Fruit fly (Drosophila melanogaster) whole organism, embryonic: ENCODE results near the gene CG9114.

ENCODE experiments used
- Ada2b ChIP-seq: fragments of 200-800 bp; sonication (Bioruptor generic); IDR thresholded peaks from 2 replicates; pipeline ENCODE4 v1.3.6; 2022; ENCODE audit warnings: missing biosample characterization, missing genetic modification characterization
- Adf1 ChIP-seq: fragments of 200-800 bp; sonication (Bioruptor generic); IDR thresholded peaks from 2 replicates; pipeline ENCODE4 v1.3.6; 2022; ENCODE audit warnings: missing biosample characterization, missing genetic modification characterization
- Atf3 ChIP-seq: fragments of 200-800 bp; sonication (Bioruptor generic); optimal IDR thresholded peaks from 3 replicates; lab custom pipeline; 2016; ENCODE audit warnings: missing biosample characterization, missing genetic modification characterization
- CG12155 ChIP-seq: fragments of 200-800 bp; sonication (Bioruptor generic); optimal IDR thresholded peaks from 3 replicates; lab custom pipeline; 2016; ENCODE audit warnings: missing biosample characterization, missing genetic modification characterization
- CG12299 ChIP-seq: fragments of 200-800 bp; sonication (Bioruptor generic); optimal IDR thresholded peaks from 2 replicates; lab custom pipeline; 2018; ENCODE audit warnings: missing biosample characterization, mild to moderate bottlenecking, missing genetic modification characterization
- CG14050 ChIP-seq: fragments of 200-800 bp; sonication (Bioruptor generic); IDR thresholded peaks from 3 replicates; pipeline ENCODE4 v1.3.6; 2022; ENCODE audit warnings: missing biosample characterization, missing genetic modification characterization
- CG17361 ChIP-seq: fragments of 200-800 bp; sonication (Bioruptor generic); IDR thresholded peaks from 3 replicates; pipeline ENCODE4 v1.3.6; 2022; ENCODE audit warnings: missing biosample characterization, missing genetic modification characterization
- CG17802 ChIP-seq: fragments of 200-800 bp; sonication (Bioruptor generic); optimal IDR thresholded peaks from 2 replicates; lab custom pipeline; 2018; ENCODE audit warnings: missing biosample characterization, mild to moderate bottlenecking, missing genetic modification characterization, moderate library complexity
- CG17829 ChIP-seq: fragments of 200-800 bp; optimal IDR thresholded peaks from 2 replicates; lab custom pipeline; 2019; ENCODE audit warnings: missing biosample characterization, mild to moderate bottlenecking, missing genetic modification characterization, moderate library complexity
- CG4360 ChIP-seq: fragments of 200-800 bp; sonication (Bioruptor generic); IDR thresholded peaks from 2 replicates; pipeline ENCODE4 v1.3.6; 2022; ENCODE audit warnings: missing biosample characterization, missing genetic modification characterization
- CG7928 ChIP-seq: fragments of 200-800 bp; sonication (Bioruptor generic); optimal IDR thresholded peaks from 2 replicates; lab custom pipeline; 2017; ENCODE audit warnings: missing biosample characterization, mild to moderate bottlenecking, missing genetic modification characterization
- CG7987 ChIP-seq: fragments of 200-800 bp; sonication (Bioruptor generic); optimal IDR thresholded peaks from 2 replicates; lab custom pipeline; 2018; ENCODE audit warnings: missing biosample characterization, mild to moderate bottlenecking, missing genetic modification characterization, moderate library complexity
- CG9215 ChIP-seq: fragments of 200-800 bp; sonication (Bioruptor generic); IDR thresholded peaks from 2 replicates; pipeline ENCODE4 v1.3.6; 2022; ENCODE audit warnings: missing biosample characterization, missing genetic modification characterization
- CG9932 ChIP-seq: fragments of 200-800 bp; sonication (Bioruptor generic); IDR thresholded peaks from 2 replicates; pipeline ENCODE4 v1.3.6; 2022; ENCODE audit warnings: missing biosample characterization, missing genetic modification characterization
- CTCF ChIP-seq: fragments of 200-800 bp; sonication (Bioruptor generic); optimal IDR thresholded peaks from 2 replicates; lab custom pipeline; 2017; ENCODE audit warnings: missing biosample characterization, mild to moderate bottlenecking, missing genetic modification characterization, moderate library complexity
- Deaf1 ChIP-seq: fragments of 200-800 bp; optimal IDR thresholded peaks from 3 replicates; lab custom pipeline; 2019; ENCODE audit warnings: missing biosample characterization, mild to moderate bottlenecking, missing genetic modification characterization, moderate library complexity
- Dip2 ChIP-seq: fragments of 200-800 bp; sonication (Bioruptor generic); IDR thresholded peaks from 2 replicates; pipeline ENCODE4 v1.3.6; 2022; ENCODE audit warnings: missing biosample characterization, missing genetic modification characterization
- E2f2 ChIP-seq: fragments of 200-800 bp; sonication (Bioruptor generic); IDR thresholded peaks from 2 replicates; pipeline ENCODE4 v1.3.6; 2022; ENCODE audit warnings: missing biosample characterization, missing genetic modification characterization
- Ets65A ChIP-seq: fragments of 200-800 bp; sonication (Bioruptor generic); peaks from one replicate; lab custom pipeline; 2016; ENCODE audit warnings: missing biosample characterization, missing genetic modification characterization
- HmgD ChIP-seq: fragments of 200-800 bp; sonication (Bioruptor generic); optimal IDR thresholded peaks from 3 replicates; lab custom pipeline; 2016; ENCODE audit warnings: missing biosample characterization, missing genetic modification characterization
- Hmr ChIP-seq: fragments of 200-800 bp; sonication (Bioruptor generic); optimal IDR thresholded peaks from 3 replicates; lab custom pipeline; 2017; ENCODE audit warnings: mild to moderate bottlenecking, missing biosample characterization, missing genetic modification reagents, missing genetic modification characterization
- Hsf ChIP-seq: fragments of 200-800 bp; sonication (Bioruptor generic); optimal IDR thresholded peaks from 3 replicates; lab custom pipeline; 2016; ENCODE audit warnings: missing biosample characterization, missing genetic modification characterization
- MBD-R2 ChIP-seq: fragments of 200-800 bp; sonication (Bioruptor generic); IDR thresholded peaks from 2 replicates; pipeline ENCODE4 v1.3.6; 2022; ENCODE audit warnings: missing biosample characterization, missing genetic modification characterization
- NC2α ChIP-seq: fragments of 200-800 bp; sonication (Bioruptor generic); optimal IDR thresholded peaks from 2 replicates; lab custom pipeline; 2016; ENCODE audit warnings: missing biosample characterization, missing genetic modification characterization
- Nf-YB ChIP-seq: fragments of 200-800 bp; sonication (Bioruptor generic); optimal IDR thresholded peaks from 3 replicates; lab custom pipeline; 2019; ENCODE audit warnings: missing biosample characterization, mild to moderate bottlenecking, missing genetic modification characterization, moderate library complexity
- Nf-YC ChIP-seq: fragments of 200-800 bp; optimal IDR thresholded peaks from 3 replicates; lab custom pipeline; 2019; ENCODE audit warnings: missing biosample characterization, mild to moderate bottlenecking, missing genetic modification characterization, moderate library complexity
- Vsx1 ChIP-seq: fragments of 200-800 bp; sonication (Bioruptor generic); optimal IDR thresholded peaks from 2 replicates; lab custom pipeline; 2017; ENCODE audit warnings: missing biosample characterization, mild to moderate bottlenecking, missing genetic modification characterization, missing genetic modification reagents
- corto ChIP-seq: fragments of 200-800 bp; sonication (Bioruptor generic); optimal IDR thresholded peaks from 2 replicates; lab custom pipeline; 2016; ENCODE audit warnings: missing biosample characterization, mild to moderate bottlenecking, missing genetic modification characterization, moderate library complexity
- dpn ChIP-seq, 2 experiments: fragments of 200-800 bp; sonication (Bioruptor generic); optimal IDR thresholded peaks; 3 replicates each; lab custom pipeline; 2016; ENCODE audit warnings: missing biosample characterization in 2 of 2, missing genetic modification characterization in 2 of 2
- ewg ChIP-seq: fragments of 200-800 bp; sonication (Bioruptor generic); optimal IDR thresholded peaks from 3 replicates; lab custom pipeline; 2017; ENCODE audit warnings: mild to moderate bottlenecking, missing biosample characterization, missing genetic modification reagents, missing genetic modification characterization
- fru ChIP-seq: fragments of >200 bp; optimal IDR thresholded peaks from 2 replicates; lab custom pipeline; 2017
- gce ChIP-seq: fragments of 200-800 bp; sonication (Bioruptor generic); IDR thresholded peaks from 3 replicates; pipeline ENCODE4 v1.3.6; 2022; ENCODE audit warnings: missing biosample characterization, missing genetic modification characterization
- h ChIP-seq: fragments of >200 bp; optimal IDR thresholded peaks from 2 replicates; lab custom pipeline; 2017
- nerfin-1 ChIP-seq: fragments of 200-800 bp; sonication (Bioruptor generic); optimal IDR thresholded peaks from 3 replicates; lab custom pipeline; 2019; ENCODE audit warnings: missing biosample characterization, mild to moderate bottlenecking, missing genetic modification characterization, moderate library complexity
- odd ChIP-seq: fragments of 200-800 bp; sonication (Bioruptor generic); optimal IDR thresholded peaks from 2 replicates; lab custom pipeline; 2017; ENCODE audit warnings: missing biosample characterization, mild to moderate bottlenecking, missing genetic modification characterization
- pfk ChIP-seq: fragments of 200-800 bp; sonication (Bioruptor generic); optimal IDR thresholded peaks from 2 replicates; lab custom pipeline; 2018; ENCODE audit warnings: missing biosample characterization, mild to moderate bottlenecking, missing genetic modification characterization, moderate library complexity
- psq ChIP-seq: fragments of 200-800 bp; sonication (Bioruptor generic); optimal IDR thresholded peaks from 2 replicates; lab custom pipeline; 2017; ENCODE audit warnings: missing biosample characterization, missing genetic modification characterization
- pzg ChIP-seq: fragments of 200-800 bp; sonication (Bioruptor generic); optimal IDR thresholded peaks from 3 replicates; lab custom pipeline; 2018; ENCODE audit warnings: missing biosample characterization, mild to moderate bottlenecking, missing genetic modification characterization, moderate library complexity
- schlank ChIP-seq: fragments of 200-800 bp; sonication (Bioruptor generic); optimal IDR thresholded peaks from 2 replicates; lab custom pipeline; 2018; ENCODE audit warnings: missing biosample characterization, mild to moderate bottlenecking, missing genetic modification characterization
- sens ChIP-seq: fragments of 200-800 bp; sonication (Bioruptor generic); peaks from one replicate; lab custom pipeline; 2016; ENCODE audit warnings: missing biosample characterization, missing genetic modification characterization
- stc ChIP-seq: fragments of 200-800 bp; sonication (Bioruptor generic); IDR thresholded peaks from 2 replicates; pipeline ENCODE4 v1.3.6; 2022; ENCODE audit warnings: missing biosample characterization, missing genetic modification characterization
- twi ChIP-seq: fragments of 200-800 bp; optimal IDR thresholded peaks from 2 replicates; lab custom pipeline; 2019; ENCODE audit warnings: missing biosample characterization, mild to moderate bottlenecking, missing genetic modification characterization, moderate library complexity
- zen2 ChIP-seq: fragments of 200-800 bp; sonication (Bioruptor generic); IDR thresholded peaks from 3 replicates; pipeline ENCODE4 v1.3.6; 2022; ENCODE audit warnings: missing biosample characterization, missing genetic modification characterization; ENCODE audit not compliant: partially characterized antibody
- zf30C ChIP-seq: fragments of 200-800 bp; sonication (Bioruptor generic); optimal IDR thresholded peaks from 3 replicates; lab custom pipeline; 2018; ENCODE audit warnings: missing biosample characterization, mild to moderate bottlenecking, missing genetic modification characterization
- zfh2 ChIP-seq: fragments of 200-800 bp; sonication (Bioruptor generic); optimal IDR thresholded peaks from 2 replicates; lab custom pipeline; 2016; ENCODE audit warnings: missing biosample characterization, missing genetic modification characterization

CG9114 gene

DNA sequence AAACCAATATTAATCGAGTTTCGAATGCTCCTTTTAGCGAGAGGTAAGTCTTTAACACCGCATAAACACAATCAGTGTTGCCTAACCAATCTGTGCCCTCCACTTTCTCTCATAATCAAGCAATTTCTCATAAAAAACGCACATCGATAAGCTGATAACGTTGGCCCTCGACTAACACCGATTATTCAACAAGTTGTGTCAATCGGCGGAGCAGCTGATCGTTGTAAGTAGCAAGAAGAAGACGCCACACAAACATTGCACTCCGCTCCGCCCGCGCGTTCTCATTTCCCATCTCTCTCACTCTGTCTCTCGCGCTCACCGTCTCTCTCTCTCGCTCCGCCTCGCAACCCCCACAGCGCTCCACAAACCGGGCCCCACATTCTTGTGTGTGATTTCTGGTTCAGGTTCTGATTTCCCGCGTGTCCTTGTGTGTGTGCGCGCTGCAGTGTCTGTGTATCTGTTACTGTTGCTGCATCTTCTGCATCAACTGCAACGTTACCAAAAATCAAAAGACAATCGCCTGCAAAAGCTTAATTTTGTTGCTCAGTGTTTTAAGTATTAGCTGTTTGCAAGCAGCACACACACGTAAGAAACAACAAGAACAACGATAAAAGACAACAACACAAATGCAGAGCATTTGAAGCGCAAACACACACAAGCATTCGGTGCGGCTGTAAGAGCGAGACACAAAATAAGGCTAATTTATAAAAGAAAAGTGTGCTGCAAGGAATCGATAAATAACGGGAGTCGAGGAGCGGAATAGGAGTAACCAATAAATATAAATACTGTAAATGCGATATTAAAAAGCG, at the start of gene CG9114, which contains the start of gene HDAC6 (continued):
- no peak for TF ChIP-seq Hmr (GFP tag; lab: Kevin White, UChicago)
- TF ChIP-seq corto (GFP tag; lab: Kevin White, UChicago): no peak
- TF ChIP-seq CG12155 (GFP tag; lab: Kevin White, UChicago): no peak
- peak; percentile 57 for TF ChIP-seq CG4360 (GFP tag; lab: Robert Waterston, UW)
- no peak for TF ChIP-seq schlank (tag; lab: Kevin White, UChicago)
- TF ChIP-seq CG17361 (GFP tag; lab: Robert Waterston, UW): 0 out of 3 replicates have a peak, but pooled peaks have one; percentile 13
- TF ChIP-seq CG14050 (GFP tag; lab: Robert Waterston, UW): no peak
- peak; percentile 22 for TF ChIP-seq Nf-YC
- no peak for TF ChIP-seq twi (tag; lab: Kevin White, UChicago)
- TF ChIP-seq CG17829 (tag; lab: Kevin White, UChicago): no peak
- peak; percentile 86 for TF ChIP-seq sens (GFP tag; lab: Kevin White, UChicago)
- 0 out of 3 replicates have a peak, but pooled peaks have one; percentile 60 for TF ChIP-seq gce (GFP tag; lab: Robert Waterston, UW)
- TF ChIP-seq pzg (GFP tag; lab: Kevin White, UChicago): peak; percentile 54
- TF ChIP-seq zfh2: no peak
- TF ChIP-seq ewg: no peak
- TF ChIP-seq HmgD (GFP tag; lab: Kevin White, UChicago): peak; percentile 55
- no peak for TF ChIP-seq pfk
- no peak for TF ChIP-seq NC2α (GFP tag; lab: Kevin White, UChicago)
- TF ChIP-seq CG12299 (tag; lab: Kevin White, UChicago): no peak
- TF ChIP-seq E2f2 (GFP tag; lab: Robert Waterston, UW): peak; percentile 79

DNA sequence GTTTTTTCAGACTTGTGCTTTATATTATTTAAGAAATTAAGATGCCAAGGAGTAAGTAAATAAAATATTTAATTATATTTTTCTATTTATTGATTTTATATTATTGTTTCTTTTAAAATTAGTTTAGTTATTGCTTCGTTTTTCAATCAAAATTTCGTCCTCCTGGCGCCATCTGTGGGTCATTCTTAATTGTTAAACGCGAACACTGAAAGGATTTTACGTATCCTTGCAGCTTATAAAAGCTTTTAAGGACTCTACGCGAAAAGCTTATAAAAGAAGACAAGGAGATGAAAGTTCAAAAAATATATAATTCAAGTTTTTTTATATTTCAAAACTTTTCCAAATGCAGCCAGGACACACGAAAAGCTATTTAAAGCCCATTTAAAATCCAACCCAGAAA, 47.3 kb upstream of the CG9114 start:
- TF ChIP-seq Ada2b (GFP tag; lab: Robert Waterston, UW) (no peak), CG17361 (GFP tag; lab: Robert Waterston, UW) (no peak), Dip2 (GFP tag; lab: Robert Waterston, UW) (peak; percentile 77), CTCF (peak; percentile 90), odd (GFP tag; lab: Kevin White, UChicago) (no peak), Hsf (no peak), CG9932 (GFP tag; lab: Robert Waterston, UW) (no peak), Deaf1 (tag; lab: Kevin White, UChicago) (no peak), MBD-R2 (GFP tag; lab: Robert Waterston, UW) (no peak)

DNA sequence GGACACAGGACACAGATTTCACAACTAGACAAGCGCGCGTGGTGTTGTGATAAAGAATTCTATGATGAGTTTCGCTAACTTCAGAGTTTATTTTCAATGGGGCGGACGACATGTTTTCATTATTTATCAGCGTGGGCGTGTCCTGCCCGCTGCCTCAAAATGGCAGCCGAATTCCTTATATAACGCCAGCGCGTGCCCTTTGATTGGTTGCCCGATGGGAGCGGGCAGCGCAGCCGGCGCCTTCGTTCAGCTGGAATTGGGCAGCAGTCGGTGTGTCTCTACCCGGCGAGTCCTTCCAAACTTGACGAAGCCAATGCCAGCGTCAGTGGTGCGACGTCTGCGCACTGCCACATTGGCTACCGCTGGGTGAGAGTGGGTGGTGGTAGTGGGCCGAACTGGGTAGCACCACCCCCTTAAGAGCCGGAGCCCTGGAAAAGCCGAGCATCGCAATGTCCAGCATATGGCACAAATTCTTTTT, 46.1 kb upstream of the CG9114 start, which contains the start of gene acj6:
acj6 (minus strand) TSS at position 51 of the 478 bp plus-strand sequence.
- no peak for TF ChIP-seq psq (GFP tag; lab: Kevin White, UChicago)
- peak; percentile 8 for TF ChIP-seq nerfin-1 (tag; lab: Kevin White, UChicago)
- TF ChIP-seq Ets65A (GFP tag; lab: Kevin White, UChicago): peak; percentile 32
- no peak for TF ChIP-seq Atf3 (GFP tag; lab: Kevin White, UChicago)
- no peak for TF ChIP-seq CG9215
- TF ChIP-seq Adf1 (GFP tag; lab: Robert Waterston, UW): peak; percentile 63; the same call in 1 of the 2 replicates
- peak; percentile 9 for TF ChIP-seq Deaf1 (tag; lab: Kevin White, UChicago)
- no peak for TF ChIP-seq dpn (GFP tag; optimal IDR thresholded peaks at IDR 0.05; lab: Kevin White, UChicago)
- TF ChIP-seq CG7987 (GFP tag; lab: Kevin White, UChicago): no peak
- TF ChIP-seq stc (GFP tag; lab: Robert Waterston, UW): no peak
- TF ChIP-seq ewg: peak; percentile 72
- 0 out of 3 replicates have a peak, but pooled peaks have one; percentile 23 for TF ChIP-seq zen2 (GFP tag; lab: Robert Waterston, UW)
- TF ChIP-seq CG17802: no peak
- TF ChIP-seq Nf-YC: peak; percentile 96
- TF ChIP-seq pzg (GFP tag; lab: Kevin White, UChicago): no peak
- TF ChIP-seq Nf-YB (GFP tag; lab: Kevin White, UChicago): peak; percentile 94
- TF ChIP-seq zf30C (GFP tag; lab: Kevin White, UChicago): no peak
- no peak for TF ChIP-seq CG7928 (GFP tag; lab: Kevin White, UChicago)
- no peak for TF ChIP-seq Vsx1 (GFP tag; lab: Kevin White, UChicago)
- no peak for TF ChIP-seq fru
- no peak for TF ChIP-seq h (lab: Kevin White, UChicago)
